Worm (Caenorhabditis elegans) whole organism, young adult: Measurements from ENCODE around the gene F25E5.5.

Experiments used
- B0019.2 ChIP-seq: fragments of 200-800 bp; sonication (Bioruptor generic); conservative IDR thresholded peaks from 2 replicates; pipeline ENCODE4 v1.3.6; 2022; ENCODE audit warnings: missing genetic modification reagents, missing genetic modification characterization, missing compliant biosample characterization
- B0336.3 ChIP-seq: fragments of 200-800 bp; sonication (Bioruptor generic); IDR thresholded peaks from 2 replicates; pipeline ENCODE4 v1.3.6; 2022; ENCODE audit warnings: missing genetic modification characterization, missing compliant biosample characterization
- F39B2.1 ChIP-seq: fragments of 200-800 bp; sonication (Bioruptor generic); IDR thresholded peaks from 2 replicates; pipeline ENCODE4 v1.3.6; 2022; ENCODE audit warnings: missing genetic modification reagents, missing genetic modification characterization, missing compliant biosample characterization
- F49E8.2 ChIP-seq: sonication (generic microtip); optimal IDR thresholded peaks from 3 replicates; lab custom pipeline; 2017; ENCODE audit warnings: missing genetic modification characterization, mild to moderate bottlenecking, missing compliant biosample characterization, antibody characterized with exemption, moderate library complexity; ENCODE audit not compliant: insufficient read depth
- K11D2.4 ChIP-seq: fragments of 200-800 bp; sonication (Bioruptor generic); IDR thresholded peaks from 2 replicates; pipeline ENCODE4 v1.3.6; 2022; ENCODE audit warnings: missing genetic modification reagents, missing genetic modification characterization, missing compliant biosample characterization
- T07F8.4 ChIP-seq: sonication (generic microtip); optimal IDR thresholded peaks from 2 replicates; lab custom pipeline; 2016; ENCODE audit warnings: mild to moderate bottlenecking, missing genetic modification characterization, moderate library complexity, missing compliant biosample characterization
- Y53G8AR.9 ChIP-seq: fragments of 200-800 bp; sonication (Bioruptor generic); conservative IDR thresholded peaks from 2 replicates; pipeline ENCODE4 v1.3.6; 2022; ENCODE audit warnings: missing genetic modification reagents, missing genetic modification characterization, missing compliant biosample characterization
- Y95B8A.8 ChIP-seq: fragments of 200-800 bp; sonication (Bioruptor generic); IDR thresholded peaks from 2 replicates; pipeline ENCODE4 v1.3.6; 2022; ENCODE audit warnings: missing genetic modification reagents, missing genetic modification characterization, missing compliant biosample characterization
- ZK185.1 ChIP-seq: sonication (generic microtip); optimal IDR thresholded peaks from 2 replicates; lab custom pipeline; 2016; ENCODE audit warnings: mild to moderate bottlenecking, missing genetic modification characterization, missing compliant biosample characterization; ENCODE audit not compliant: poor library complexity, severe bottlenecking
- ama-1 ChIP-seq, 3 experiments: fragments of 150-350 bp in 1 of 3; sonication (generic microtip) in 2 of 3; optimal IDR thresholded peaks; 2 replicates each; lab custom pipeline; 2014 to 2018; ENCODE audit warnings: missing biosample characterization in 2 of 3, missing genetic modification characterization in 2 of 3, missing genetic modification reagents in 2 of 3
- athp-1 ChIP-seq: sonication (generic microtip); optimal IDR thresholded peaks from 2 replicates; lab custom pipeline; 2017; ENCODE audit warnings: mild to moderate bottlenecking, missing genetic modification characterization, missing compliant biosample characterization
- bed-1 ChIP-seq: fragments of 200-800 bp; sonication (Bioruptor generic); IDR thresholded peaks from 2 replicates; pipeline ENCODE4 v1.3.6; 2022; ENCODE audit warnings: missing genetic modification reagents, missing genetic modification characterization, missing compliant biosample characterization
- cebp-1 ChIP-seq, 2 experiments: fragments of 200-800 bp in 1 of 2; sonication (Bioruptor generic) in 1 of 2; sonication (generic microtip) in 1 of 2; IDR thresholded peaks in 1 of 2; optimal IDR thresholded peaks in 1 of 2; 2 replicates each; pipeline versions ENCODE4 v1.3.6 to Lab custom; 2017 to 2022; ENCODE audit warnings: missing compliant biosample characterization in 2 of 2, missing genetic modification characterization in 2 of 2, mild to moderate bottlenecking in 1 of 2, missing genetic modification reagents in 1 of 2, moderate library complexity in 1 of 2
- chd-7 ChIP-seq: sonication (generic microtip); optimal IDR thresholded peaks from 2 replicates; lab custom pipeline; 2016; ENCODE audit warnings: mild to moderate bottlenecking, missing genetic modification characterization, moderate library complexity, missing compliant biosample characterization
- die-1 ChIP-seq: sonication (generic microtip); optimal IDR thresholded peaks from 2 replicates; lab custom pipeline; 2016; ENCODE audit warnings: missing genotype, mild to moderate bottlenecking, missing genetic modification characterization, missing compliant biosample characterization
- dpff-1 ChIP-seq: sonication (generic microtip); optimal IDR thresholded peaks from 2 replicates; lab custom pipeline; 2017; ENCODE audit warnings: mild to moderate bottlenecking, missing genetic modification characterization, missing compliant biosample characterization
- egl-18 ChIP-seq: fragments of 200-800 bp; sonication (Bioruptor generic); IDR thresholded peaks from 2 replicates; pipeline ENCODE4 v1.3.6; 2022; ENCODE audit warnings: missing genetic modification reagents, missing genetic modification characterization, missing compliant biosample characterization
- ets-4 ChIP-seq: fragments of 200-800 bp; sonication (Bioruptor generic); optimal IDR thresholded peaks from 2 replicates; lab custom pipeline; 2018; ENCODE audit warnings: mild to moderate bottlenecking, missing genetic modification characterization, missing compliant biosample characterization
- fkh-3 ChIP-seq: sonication (generic microtip); optimal IDR thresholded peaks from 2 replicates; lab custom pipeline; 2016; ENCODE audit warnings: mild to moderate bottlenecking, missing genetic modification characterization, missing compliant biosample characterization
- him-1 ChIP-seq: sonication (generic microtip); optimal IDR thresholded peaks from 2 replicates; lab custom pipeline; 2016; ENCODE audit warnings: missing genotype, missing genetic modification reagents, missing genetic modification characterization, missing compliant biosample characterization
- hmg-1.2 ChIP-seq: fragments of 200-800 bp; sonication (Bioruptor generic); IDR thresholded peaks from 2 replicates; pipeline ENCODE4 v1.3.6; 2022; ENCODE audit warnings: missing genetic modification reagents, missing genetic modification characterization, missing compliant biosample characterization
- lin-26 ChIP-seq: fragments of 200-800 bp; sonication (Bioruptor generic); IDR thresholded peaks from 2 replicates; pipeline ENCODE4 v1.3.6; 2022; ENCODE audit warnings: missing genetic modification reagents, missing genetic modification characterization, missing compliant biosample characterization
- lin-54 ChIP-seq: fragments of 200-800 bp; sonication (Bioruptor generic); optimal IDR thresholded peaks from 2 replicates; lab custom pipeline; 2018; ENCODE audit warnings: mild to moderate bottlenecking, missing genetic modification characterization, missing compliant biosample characterization
- lir-1 ChIP-seq: fragments of 200-800 bp; sonication (Bioruptor generic); conservative IDR thresholded peaks from 2 replicates; pipeline ENCODE4 v1.3.6; 2022; ENCODE audit warnings: missing genetic modification reagents, missing genetic modification characterization, missing compliant biosample characterization
- lsy-27 ChIP-seq: sonication (generic microtip); optimal IDR thresholded peaks from 2 replicates; lab custom pipeline; 2017; ENCODE audit warnings: missing genetic modification characterization, mild to moderate bottlenecking, missing compliant biosample characterization, antibody characterized with exemption, missing genotype, borderline replicate concordance; ENCODE audit not compliant: insufficient read depth
- madf-3 ChIP-seq: fragments of 200-800 bp; sonication (Bioruptor generic); IDR thresholded peaks from 2 replicates; pipeline ENCODE4 v1.3.6; 2022; ENCODE audit warnings: missing genetic modification reagents, missing genetic modification characterization, missing compliant biosample characterization
- madf-6 ChIP-seq: fragments of 200-800 bp; sonication (Bioruptor generic); IDR thresholded peaks from 2 replicates; pipeline ENCODE4 v1.3.6; 2022; ENCODE audit warnings: missing genetic modification reagents, missing genetic modification characterization, missing compliant biosample characterization
- mxl-1 ChIP-seq: sonication (generic microtip); optimal IDR thresholded peaks from 2 replicates; lab custom pipeline; 2016; ENCODE audit warnings: missing genetic modification characterization, missing compliant biosample characterization
- nhr-80 ChIP-seq: sonication (generic microtip); optimal IDR thresholded peaks from 2 replicates; lab custom pipeline; 2016; ENCODE audit warnings: missing genetic modification characterization, missing compliant biosample characterization
- rpc-1 ChIP-seq, 2 experiments: fragments of 150-350 bp in 1 of 2; sonication (generic microtip) in 1 of 2; optimal IDR thresholded peaks; 2 replicates each; lab custom pipeline; 2014 to 2018; ENCODE audit warnings: missing biosample characterization in 1 of 2, missing genetic modification characterization in 1 of 2, missing genetic modification reagents in 1 of 2, missing genotype in 1 of 2
- snpc-1.1 ChIP-seq: sonication (generic microtip); optimal IDR thresholded peaks from 2 replicates; lab custom pipeline; 2017; ENCODE audit warnings: missing genetic modification characterization, mild to moderate bottlenecking, missing compliant biosample characterization, antibody characterized with exemption, moderate library complexity, missing genotype, missing genetic modification reagents; ENCODE audit not compliant: insufficient read depth
- snpc-4 ChIP-seq, 5 experiments: fragments of 150-350 bp in 1 of 5; sonication (generic microtip) in 4 of 5; optimal IDR thresholded peaks; 2 replicates each; lab custom pipeline; 2014 to 2018; ENCODE audit warnings: missing genetic modification characterization in 5 of 5, missing biosample characterization in 3 of 5, antibody characterized with exemption in 2 of 5, mild to moderate bottlenecking in 2 of 5, missing compliant biosample characterization in 2 of 5, missing genotype in 2 of 5, moderate library complexity in 2 of 5, missing genetic modification reagents in 1 of 5
- somi-1 ChIP-seq: fragments of 200-800 bp; sonication (Bioruptor generic); optimal IDR thresholded peaks from 2 replicates; lab custom pipeline; 2018; ENCODE audit warnings: mild to moderate bottlenecking, missing genetic modification characterization, missing compliant biosample characterization
- tlf-1 ChIP-seq: fragments of 200-800 bp; sonication (Bioruptor generic); optimal IDR thresholded peaks from 2 replicates; lab custom pipeline; 2018; ENCODE audit warnings: mild to moderate bottlenecking, missing genetic modification characterization, missing compliant biosample characterization
- unc-130 ChIP-seq: sonication (generic microtip); optimal IDR thresholded peaks from 2 replicates; lab custom pipeline; 2016; ENCODE audit warnings: missing genetic modification reagents, missing genetic modification characterization, missing compliant biosample characterization
- unc-62 ChIP-seq: fragments of 150-350 bp; optimal IDR thresholded peaks from 2 replicates; lab custom pipeline; 2014; ENCODE audit warnings: missing biosample characterization, missing genetic modification reagents, missing genetic modification characterization
- ztf-26 ChIP-seq: sonication (generic microtip); optimal IDR thresholded peaks from 2 replicates; lab custom pipeline; 2017; ENCODE audit warnings: missing genetic modification characterization, missing compliant biosample characterization
- ztf-28 ChIP-seq: fragments of 200-800 bp; sonication (Bioruptor generic); IDR thresholded peaks from 2 replicates; pipeline ENCODE4 v1.3.6; 2022; ENCODE audit warnings: missing genetic modification reagents, missing genetic modification characterization, missing compliant biosample characterization

F25E5.5 gene

DNA sequence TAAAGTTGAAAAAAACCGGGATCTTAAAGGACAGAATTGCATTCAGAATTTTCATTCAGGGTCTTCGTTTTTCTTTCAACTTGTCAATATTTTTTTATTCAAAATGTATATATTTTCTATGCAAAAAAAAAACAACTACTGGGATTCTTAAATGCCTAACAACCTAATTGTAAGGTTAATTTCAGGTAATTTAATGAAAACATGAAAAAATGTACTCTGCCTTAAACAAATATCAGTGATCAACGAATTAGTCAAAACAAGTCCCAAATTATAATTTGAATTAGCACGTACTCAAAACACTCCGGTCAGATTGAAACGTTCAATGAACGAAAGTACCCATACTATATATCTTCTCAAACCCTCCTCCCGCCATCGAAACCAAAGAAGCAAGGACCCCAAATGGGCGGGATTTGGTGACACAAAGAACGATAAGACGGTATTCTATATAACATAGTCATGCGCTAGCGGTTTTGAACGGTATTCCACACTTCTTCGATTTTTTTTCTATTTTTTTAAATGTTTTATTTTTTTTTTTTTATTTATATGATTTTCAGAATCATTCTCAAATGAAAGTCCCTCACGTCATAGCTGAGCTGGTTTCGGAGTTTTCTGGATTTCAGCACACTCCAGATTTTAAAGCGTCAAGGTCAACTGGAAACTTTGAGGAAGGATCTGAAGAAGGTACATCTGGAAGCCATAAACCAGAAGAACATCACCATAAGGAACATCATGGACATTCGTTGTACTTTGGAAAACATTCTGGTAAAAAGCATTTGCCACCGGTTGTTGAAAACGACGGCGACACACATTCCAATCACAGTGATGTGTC is 11.5 kb upstream of the F25E5.5 start, which contains the start of the genes ddo-2 and F25E5.8 (continued):
- TF ChIP-seq ztf-28 (GFP tag; lab: Robert Waterston, UW) (no peak), bed-1 (GFP tag; lab: Robert Waterston, UW) (no peak), die-1 (tag; lab: Kevin White, UChicago) (no peak), mxl-1 (no peak)
- TF ChIP-seq, all 124 proteins: peak for 3

DNA sequence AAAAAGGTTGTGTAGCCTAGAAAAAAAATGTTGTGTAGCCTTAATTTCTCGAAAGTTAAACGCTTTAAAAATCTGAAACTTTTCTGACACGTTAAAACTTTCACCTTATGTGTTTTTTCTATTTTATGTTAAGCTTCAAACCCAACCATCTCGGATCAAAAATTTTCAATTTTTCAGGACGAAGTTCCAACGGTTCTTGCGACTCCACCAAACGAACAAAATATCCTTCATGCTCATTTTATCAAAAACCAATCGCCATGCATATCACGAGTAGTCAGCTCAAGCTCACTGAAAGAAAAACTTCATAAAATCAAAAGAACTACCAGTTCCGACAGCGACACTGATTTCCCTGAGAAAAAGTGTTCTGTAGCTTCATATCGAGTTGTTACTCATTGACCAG is 10.6 kb upstream of the F25E5.5 start:
- TF ChIP-seq unc-62 (GFP tag; lab: Kevin White, UChicago) (no peak), Y53G8AR.9 (GFP tag; lab: Robert Waterston, UW) (0 out of 2 replicates have a peak, but pooled peaks have one; percentile 25)

ce11 chrV:7436911-7437310 is 10.2 kb upstream of the F25E5.5 start:
- TF ChIP-seq ztf-26 (tag; lab: Kevin White, UChicago) (no peak), unc-130 (no peak), ets-4 (GFP tag; lab: Kevin White, UChicago) (no peak), die-1 (tag; lab: Kevin White, UChicago) (peak; percentile 19), fkh-3 (tag; lab: Kevin White, UChicago) (peak; percentile 12), ama-1 (optimal IDR thresholded peaks at IDR 0.05; lab: Kevin White, UChicago) (peak; percentile 74), ama-1 (GFP tag; optimal IDR thresholded peaks at IDR 0.05; lab: Kevin White, UChicago) (no peak), lin-26 (GFP tag; lab: Robert Waterston, UW) (peak; percentile 9; the same call in 1 of the 2 replicates), chd-7 (tag; lab: Kevin White, UChicago) (peak; percentile 32), K11D2.4 (GFP tag; lab: Robert Waterston, UW) (no peak), tlf-1 (GFP tag; lab: Kevin White, UChicago) (no peak), B0019.2 (no peak), egl-18 (GFP tag; lab: Robert Waterston, UW) (no peak), snpc-4 (GFP tag; optimal IDR thresholded peaks at IDR 0.05; lab: Kevin White, UChicago) (no peak), snpc-4 (tag; optimal IDR thresholded peaks at IDR 0.05; lab: Kevin White, UChicago) (no peak), somi-1 (peak; percentile 4), hmg-1.2 (no peak), cebp-1 (GFP tag; IDR thresholded peaks at IDR 0.05; lab: Robert Waterston, UW) (0 out of 2 replicates have a peak, but pooled peaks have one; percentile 21), cebp-1 (tag; optimal IDR thresholded peaks at IDR 0.05; lab: Kevin White, UChicago) (no peak), him-1 (tag; lab: Kevin White, UChicago) (no peak), ztf-28 (GFP tag; lab: Robert Waterston, UW) (no peak), T07F8.4 (tag; lab: Kevin White, UChicago) (no peak), Y53G8AR.9 (GFP tag; lab: Robert Waterston, UW) (peak; percentile 34; the same call in 1 of the 2 replicates), madf-3 (GFP tag; lab: Robert Waterston, UW) (0 out of 2 replicates have a peak, but pooled peaks have one; percentile 24), F39B2.1 (no peak), F49E8.2 (tag; lab: Kevin White, UChicago) (no peak), nhr-80 (tag; lab: Kevin White, UChicago) (no peak), madf-6 (GFP tag; lab: Robert Waterston, UW) (0 out of 2 replicates have a peak, but pooled peaks have one; percentile 32), athp-1 (tag; lab: Kevin White, UChicago) (no peak), snpc-1.1 (tag; lab: Kevin White, UChicago) (no peak), lin-54 (GFP tag; lab: Kevin White, UChicago) (no peak), ZK185.1 (tag; lab: Kevin White, UChicago) (peak; percentile 65), B0336.3 (GFP tag; lab: Robert Waterston, UW) (no peak), unc-62 (GFP tag; lab: Kevin White, UChicago) (no peak), rpc-1 (optimal IDR thresholded peaks at IDR 0.05; lab: Kevin White, UChicago) (no peak), rpc-1 (tag; optimal IDR thresholded peaks at IDR 0.05; lab: Kevin White, UChicago) (no peak), dpff-1 (tag; lab: Kevin White, UChicago) (no peak), Y95B8A.8 (no peak), lsy-27 (tag; lab: Kevin White, UChicago) (no peak), lir-1 (GFP tag; lab: Robert Waterston, UW) (no peak)
